Fruit fly (Drosophila melanogaster) Kc167 (cell line): ENCODE results near the gene ebd1.

Source experiments
- h ChIP-seq: fragments of >200 bp; optimal IDR thresholded peaks from 3 replicates; lab custom pipeline; 2018; ENCODE audit warnings: missing external identifiers
- psq ChIP-seq: fragments of >200 bp; optimal IDR thresholded peaks from 2 replicates; lab custom pipeline; 2017; ENCODE audit warnings: missing external identifiers

DNA sequence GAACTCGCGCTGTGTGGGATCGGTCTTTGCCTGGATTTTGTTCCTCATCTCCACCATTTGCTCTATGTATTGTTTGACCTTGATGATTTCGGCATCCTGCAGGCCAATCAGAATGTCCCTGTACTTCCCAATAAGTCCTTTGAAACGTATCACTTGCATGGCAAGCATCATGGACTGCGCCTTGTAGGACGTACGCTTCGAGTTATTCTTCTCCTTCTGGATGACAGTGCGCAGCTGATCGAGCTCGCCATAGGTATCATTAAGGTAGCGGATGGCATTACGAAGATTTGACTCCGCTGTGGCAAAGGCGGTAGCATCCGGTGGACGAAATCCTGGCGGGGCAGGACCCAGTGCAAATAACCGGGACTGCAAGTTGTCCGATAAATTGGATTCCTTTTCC is 24.5 kb upstream of the ebd1 start:
- TF ChIP-seq psq (no peak), h (lab: Kevin White, UChicago) (no peak)
